Fruit fly (Drosophila melanogaster): ENCODE data around the gene mei-38.

mei-38 gene

DNA sequence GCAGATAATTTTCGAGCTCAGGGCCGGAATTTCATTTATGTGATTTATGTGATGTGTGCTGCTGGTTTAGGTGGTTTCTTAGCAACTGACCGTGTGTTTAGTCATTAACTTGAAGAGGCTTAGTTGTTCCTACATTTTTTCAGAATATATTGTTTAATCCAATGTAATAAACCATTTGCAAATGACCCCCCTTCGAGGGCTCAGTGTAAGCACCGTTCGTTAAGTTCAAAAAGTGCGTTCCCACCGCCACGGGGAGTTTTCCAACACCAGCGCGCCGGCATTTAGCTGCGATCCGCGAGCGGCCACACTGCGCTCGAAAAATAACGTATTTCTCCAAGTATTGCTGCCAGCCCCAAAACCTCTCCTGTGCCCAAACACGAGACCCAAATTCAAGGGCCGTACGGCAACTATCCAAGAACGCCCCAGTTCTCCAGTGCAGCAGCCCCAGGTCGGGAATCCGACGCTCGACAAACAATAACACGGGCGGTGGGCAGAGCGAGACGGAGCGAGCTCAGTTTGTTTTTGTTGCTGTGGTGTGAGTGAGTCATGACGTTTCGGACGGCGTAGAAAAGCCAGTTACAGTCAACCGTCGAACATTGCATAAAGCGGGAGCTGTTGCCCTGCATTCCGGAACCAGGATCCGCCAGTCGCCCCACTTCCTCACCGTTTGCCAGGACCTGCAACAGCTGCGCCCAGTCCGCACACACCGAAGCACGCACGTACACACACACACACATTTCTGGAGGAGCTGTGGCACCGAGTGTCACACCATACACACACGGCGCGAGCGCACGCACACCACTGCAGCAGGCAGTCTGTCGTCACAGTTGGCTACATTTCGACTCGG lies 1.6 kb downstream of the mei-38 start, which contains the start of gene rush:
TSS of gene rush (plus strand) at position 277 of the 847 bp plus-strand sequence.
- no peak for TF ChIP-seq CG18011 (GFP tag; optimal IDR thresholded peaks at IDR 0.05)
- no peak for TF ChIP-seq CG3065 (GFP tag; optimal IDR thresholded peaks at IDR 0.05)
- TF ChIP-seq jumu (GFP tag; optimal IDR thresholded peaks at IDR 0.05): peak; percentile 15
- peak; percentile 43 for TF ChIP-seq CG14710 (tag; optimal IDR thresholded peaks at IDR 0.05)
- TF ChIP-seq Adf1 (GFP tag; IDR thresholded peaks at IDR 0.05): no peak
- TF ChIP-seq Dp (GFP tag; optimal IDR thresholded peaks at IDR 0.05): peak; percentile 61
- TF ChIP-seq ase (GFP tag; IDR thresholded peaks at IDR 0.05): no peak
- TF ChIP-seq CG30431 (GFP tag; optimal IDR thresholded peaks at IDR 0.05): no peak
- no peak for TF ChIP-seq vnd (GFP tag; IDR thresholded peaks at IDR 0.05; ENCODE audit: partially characterized antibody)
- peak; percentile 42 for TF ChIP-seq Sry-δ (GFP tag; optimal IDR thresholded peaks at IDR 0.05)
- peak; percentile 16 for TF ChIP-seq CG18619 (GFP tag; optimal IDR thresholded peaks at IDR 0.05)
- TF ChIP-seq Abd-B (GFP tag; optimal IDR thresholded peaks at IDR 0.05): no peak
- TF ChIP-seq Six4 (GFP tag; optimal IDR thresholded peaks at IDR 0.05): no peak
- peak; percentile 70 for TF ChIP-seq Rfx (GFP tag; IDR thresholded peaks at IDR 0.05)
- TF ChIP-seq Dref (GFP tag; IDR thresholded peaks at IDR 0.05): peak; percentile 50
- peak; percentile 15 for TF ChIP-seq HmgD (GFP tag; optimal IDR thresholded peaks at IDR 0.05)
- TF ChIP-seq sob (GFP tag; IDR thresholded peaks at IDR 0.05): peak; percentile 46; the same call in 1 of the 2 replicates
- peak; percentile 19 for TF ChIP-seq CG3163 (GFP tag; optimal IDR thresholded peaks at IDR 0.05)
- TF ChIP-seq CG10979 (tag; optimal IDR thresholded peaks at IDR 0.05): no peak
- no peak for TF ChIP-seq CG10959 (GFP tag; IDR thresholded peaks at IDR 0.05)
- no peak for TF ChIP-seq sqz (GFP tag; optimal IDR thresholded peaks at IDR 0.05)
- TF ChIP-seq CG13894 (tag; optimal IDR thresholded peaks at IDR 0.05): no peak
- peak; percentile 24; the same call in 1 of the 2 replicates for TF ChIP-seq CG10321 (GFP tag; IDR thresholded peaks at IDR 0.05)
- peak; percentile 20 for TF ChIP-seq CG9876 (GFP tag; optimal IDR thresholded peaks at IDR 0.05)
- TF ChIP-seq CG7745 (tag; optimal IDR thresholded peaks at IDR 0.05): no peak
- TF ChIP-seq Gsc (GFP tag; IDR thresholded peaks at IDR 0.05): no peak
- peak; percentile 9 for TF ChIP-seq CG2712 (tag; optimal IDR thresholded peaks at IDR 0.05)
- TF ChIP-seq nom (GFP tag; optimal IDR thresholded peaks at IDR 0.05): peak; percentile 17
- no peak for TF ChIP-seq B-H1 (GFP tag; IDR thresholded peaks at IDR 0.05)
- TF ChIP-seq pum (GFP tag; optimal IDR thresholded peaks at IDR 0.05): peak; percentile 11
- TF ChIP-seq dysf (GFP tag; IDR thresholded peaks at IDR 0.05): 0 out of 3 replicates have a peak, but pooled peaks have one; percentile 18
- no peak for TF ChIP-seq Hey (tag; optimal IDR thresholded peaks at IDR 0.05)
- no peak for TF ChIP-seq gt (GFP tag; IDR thresholded peaks at IDR 0.05)
- TF ChIP-seq Vsx1 (GFP tag; optimal IDR thresholded peaks at IDR 0.05): no peak
- no peak for TF ChIP-seq HLH3B (GFP tag; IDR thresholded peaks at IDR 0.05)
- no peak for TF ChIP-seq sim (GFP tag; IDR thresholded peaks at IDR 0.05)
- TF ChIP-seq slbo (GFP tag; IDR thresholded peaks at IDR 0.05): peak; percentile 74
- TF ChIP-seq Max (GFP tag; optimal IDR thresholded peaks at IDR 0.05): peak; percentile 6
- peak; percentile 22 for TF ChIP-seq CG4424 (GFP tag; optimal IDR thresholded peaks at IDR 0.05)
- no peak for TF ChIP-seq CG8765 (GFP tag; IDR thresholded peaks at IDR 0.05)
- TF ChIP-seq CG30020 (tag; optimal IDR thresholded peaks at IDR 0.05): no peak
- TF ChIP-seq CG15479 (GFP tag; optimal IDR thresholded peaks at IDR 0.05): no peak
- TF ChIP-seq onecut (GFP tag; IDR thresholded peaks at IDR 0.05): no peak
- TF ChIP-seq phol (tag; optimal IDR thresholded peaks at IDR 0.05): peak; percentile 38
- TF ChIP-seq wek (GFP tag; optimal IDR thresholded peaks at IDR 0.05): no peak
- no peak for TF ChIP-seq Chrac-16 (GFP tag; optimal IDR thresholded peaks at IDR 0.05)
- TF ChIP-seq CG1233 (GFP tag; optimal IDR thresholded peaks at IDR 0.05): no peak
- peak; percentile 60 for TF ChIP-seq CG32532 (GFP tag; IDR thresholded peaks at IDR 0.05)
- TF ChIP-seq E2f2 (GFP tag; IDR thresholded peaks at IDR 0.05): peak; percentile 73
- peak; percentile 19 for TF ChIP-seq CG3995 (GFP tag; optimal IDR thresholded peaks at IDR 0.05)
